Worm (Caenorhabditis elegans): ENCODE data around the gene F32D8.8.

- TF ChIP-seq ama-1 (optimal IDR thresholded peaks at IDR 0.05), result no peak
- TF ChIP-seq ama-1 (GFP tag; optimal IDR thresholded peaks at IDR 0.05), result no peak
- TF ChIP-seq C17E4.6 (GFP tag; IDR thresholded peaks at IDR 0.05), result no peak
- TF ChIP-seq aptf-3 (GFP tag; IDR thresholded peaks at IDR 0.05), result no peak
- TF ChIP-seq F57A8.1 (GFP tag; optimal IDR thresholded peaks at IDR 0.05), result no peak
- TF ChIP-seq attf-6 (GFP tag; IDR thresholded peaks at IDR 0.05), result no peak
- no peak for TF ChIP-seq unc-62 (GFP tag; optimal IDR thresholded peaks at IDR 0.05)
- TF ChIP-seq pha-4 (tag; optimal IDR thresholded peaks at IDR 0.05), result no peak
- no peak for TF ChIP-seq egrh-3 (GFP tag; IDR thresholded peaks at IDR 0.05)
- no peak for TF ChIP-seq tlf-1 (GFP tag; optimal IDR thresholded peaks at IDR 0.05)
These were observed 14.4 kb downstream of the F32D8.8 start for ce11 chrV:10888153-10888552.
